Fruit fly (Drosophila melanogaster): Measurements from ENCODE around the gene CAH2.

The CAH2 gene

dm6 chr3L:12131918-12132317 lies 45.5 kb upstream of the CAH2 start, which contains the start of gene DEF8 (continued):
- TF ChIP-seq unpg (GFP tag; optimal IDR thresholded peaks at IDR 0.05) (peak; percentile 88), Stat92E (GFP tag; optimal IDR thresholded peaks at IDR 0.05) (no peak), CG7372 (GFP tag; IDR thresholded peaks at IDR 0.05) (peak; percentile 45; the same call in 1 of the 2 replicates), CG6689 (GFP tag; IDR thresholded peaks at IDR 0.05) (peak; percentile 86), HLH3B (GFP tag; IDR thresholded peaks at IDR 0.05) (peak; percentile 94), Ravus (GFP tag; IDR thresholded peaks at IDR 0.05) (peak; percentile 42; the same call in 1 of the 2 replicates), CG6683 (GFP tag; optimal IDR thresholded peaks at IDR 0.05) (peak; percentile 71), CG15514 (GFP tag; optimal IDR thresholded peaks at IDR 0.05) (peak; percentile 100), Adf1 (GFP tag; IDR thresholded peaks at IDR 0.05) (peak; percentile 54; the same call in 1 of the 2 replicates), CG10654 (GFP tag; optimal IDR thresholded peaks at IDR 0.05) (peak; percentile 77), CG17829 (tag; optimal IDR thresholded peaks at IDR 0.05) (peak; percentile 89), CG10274 (GFP tag; optimal IDR thresholded peaks at IDR 0.05) (no peak), nom (GFP tag; optimal IDR thresholded peaks at IDR 0.05) (peak; percentile 74), CG2199 (GFP tag; IDR thresholded peaks at IDR 0.05) (no peak), CG10147 (GFP tag; optimal IDR thresholded peaks at IDR 0.05) (peak; percentile 86), CG30431 (GFP tag; optimal IDR thresholded peaks at IDR 0.05) (peak; percentile 51), Dbx (GFP tag; IDR thresholded peaks at IDR 0.05) (peak; percentile 80; the same call in 2 of the 3 replicates), D19B (GFP tag; optimal IDR thresholded peaks at IDR 0.05) (no peak), CG12236 (GFP tag; optimal IDR thresholded peaks at IDR 0.05) (no peak), CG2889 (GFP tag; IDR thresholded peaks at IDR 0.05) (peak; percentile 68; the same call in 1 of the 3 replicates), Ssrp (tag; optimal IDR thresholded peaks at IDR 0.05) (peak; percentile 87), CG4707 (GFP tag; optimal IDR thresholded peaks at IDR 0.05) (peak; percentile 63), CG3281 (GFP tag; optimal IDR thresholded peaks at IDR 0.05) (peak; percentile 82), klu (GFP tag; IDR thresholded peaks at IDR 0.05) (peak; percentile 29; the same call in 1 of the 2 replicates), pb (GFP tag; optimal IDR thresholded peaks at IDR 0.05) (no peak), nerfin-2 (GFP tag; IDR thresholded peaks at IDR 0.05; ENCODE audit: partially characterized antibody) (no peak), Camta (GFP tag; optimal IDR thresholded peaks at IDR 0.05) (peak; percentile 37), Abd-B (GFP tag; optimal IDR thresholded peaks at IDR 0.05) (no peak), CG5245 (GFP tag; optimal IDR thresholded peaks at IDR 0.05) (peak; percentile 73), CG32767 (GFP tag; IDR thresholded peaks at IDR 0.05) (peak; percentile 82), dmrt11E (tag; optimal IDR thresholded peaks at IDR 0.05) (peak; percentile 91), CG31365 (tag; optimal IDR thresholded peaks at IDR 0.05) (no peak), CG6254 (GFP tag; optimal IDR thresholded peaks at IDR 0.05) (peak; percentile 73), CG18262 (tag; optimal IDR thresholded peaks at IDR 0.05) (peak; percentile 90), ems (GFP tag; optimal IDR thresholded peaks at IDR 0.05) (no peak), CG1602 (GFP tag; optimal IDR thresholded peaks at IDR 0.05) (peak; percentile 84), CG13296 (GFP tag; optimal IDR thresholded peaks at IDR 0.05) (peak; percentile 88), cg (GFP tag; optimal IDR thresholded peaks at IDR 0.05) (no peak), Nf-YC (tag; optimal IDR thresholded peaks at IDR 0.05) (peak; percentile 73), CG4360 (GFP tag; IDR thresholded peaks at IDR 0.05) (peak; percentile 30), Dref (GFP tag; IDR thresholded peaks at IDR 0.05) (peak; percentile 55), Max (GFP tag; optimal IDR thresholded peaks at IDR 0.05) (peak; percentile 76), Fer3 (tag; optimal IDR thresholded peaks at IDR 0.05) (peak; percentile 90), PHDP (tag; optimal IDR thresholded peaks at IDR 0.05) (peak; percentile 93), CG12071 (GFP tag; optimal IDR thresholded peaks at IDR 0.05) (no peak), luna (GFP tag; optimal IDR thresholded peaks at IDR 0.05) (no peak), ac (GFP tag; optimal IDR thresholded peaks at IDR 0.05) (peak; percentile 25), ERR (GFP tag; optimal IDR thresholded peaks at IDR 0.05) (no peak), CG1647 (GFP tag; optimal IDR thresholded peaks at IDR 0.05) (peak; percentile 45), Blimp-1 (GFP tag; optimal IDR thresholded peaks at IDR 0.05) (peak; percentile 90)
